Fruit fly (Drosophila melanogaster): Measurements from ENCODE around the gene krz.

DNA sequence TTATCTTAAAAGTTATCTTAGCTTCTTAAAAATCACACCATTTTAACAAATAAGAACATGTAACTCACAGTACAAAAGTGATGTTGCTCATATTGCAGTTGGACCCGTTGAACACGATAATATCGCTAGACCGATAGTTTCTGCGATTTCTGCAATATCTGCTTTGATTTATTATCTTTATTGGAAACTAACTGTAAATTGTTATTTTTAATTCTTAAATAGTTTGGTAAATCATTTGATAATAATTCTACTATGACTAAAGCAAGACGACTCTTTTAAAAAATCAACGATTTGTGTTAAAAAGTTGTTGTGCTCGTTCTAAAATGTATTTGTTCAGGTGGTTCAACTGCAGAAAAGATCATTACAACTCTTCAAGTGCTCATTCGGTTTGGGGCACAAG is 5.1 kb downstream of the krz start:
- no peak for TF ChIP-seq Mio (GFP tag; optimal IDR thresholded peaks at IDR 0.05)
- no peak for TF ChIP-seq br (GFP tag; optimal IDR thresholded peaks at IDR 0.05)
- no peak for TF ChIP-seq usp (GFP tag; optimal IDR thresholded peaks at IDR 0.05)
- TF ChIP-seq GATAd (GFP tag; optimal IDR thresholded peaks at IDR 0.05), result no peak
- TF ChIP-seq Dfd (GFP tag; optimal IDR thresholded peaks at IDR 0.05), result no peak
- no peak for TF ChIP-seq h (GFP tag; optimal IDR thresholded peaks at IDR 0.05)
- TF ChIP-seq Hr78 (GFP tag; optimal IDR thresholded peaks at IDR 0.05), result no peak

All from whole organism, wandering third instar larva.